Fruit fly (Drosophila melanogaster): Measurements from ENCODE around the gene RabGGTb.

RabGGTb gene

dm6 chr2L:2872309-2872932 lies 6.5 kb upstream of the RabGGTb start (continued):
- TF ChIP-seq CG5953 (GFP tag; IDR thresholded peaks at IDR 0.05) (no peak), CG12155 (GFP tag; optimal IDR thresholded peaks at IDR 0.05) (no peak), CG11398 (GFP tag; optimal IDR thresholded peaks at IDR 0.05) (no peak), schlank (tag; optimal IDR thresholded peaks at IDR 0.05) (no peak), HHEX (GFP tag; optimal IDR thresholded peaks at IDR 0.05) (peak; percentile 40), CG2202 (tag; optimal IDR thresholded peaks at IDR 0.05) (no peak), sc (optimal IDR thresholded peaks at IDR 0.05) (no peak), sc (GFP tag; optimal IDR thresholded peaks at IDR 0.05) (no peak), Oli (tag; optimal IDR thresholded peaks at IDR 0.05) (peak; percentile 30), CG3838 (GFP tag; optimal IDR thresholded peaks at IDR 0.05) (no peak), Atf-2 (GFP tag; optimal IDR thresholded peaks at IDR 0.05) (no peak), Trl (optimal IDR thresholded peaks at IDR 0.05) (no peak), Trl (GFP tag; optimal IDR thresholded peaks at IDR 0.05) (no peak), pho (GFP tag; optimal IDR thresholded peaks at IDR 0.05) (no peak), Eip74EF (GFP tag; optimal IDR thresholded peaks at IDR 0.05) (peak in 1 of 2 experiments; percentile 85), Rx (GFP tag; IDR thresholded peaks at IDR 0.05) (no peak), CG17385 (GFP tag; optimal IDR thresholded peaks at IDR 0.05) (peak; percentile 30), CG10431 (GFP tag; optimal IDR thresholded peaks at IDR 0.05) (no peak), CG9437 (GFP tag; optimal IDR thresholded peaks at IDR 0.05) (peak; percentile 34), Oaz (GFP tag; IDR thresholded peaks at IDR 0.05) (0 out of 2 replicates have a peak, but pooled peaks have one; percentile 17), CG13296 (GFP tag; optimal IDR thresholded peaks at IDR 0.05) (peak; percentile 55), CG9797 (GFP tag; optimal IDR thresholded peaks at IDR 0.05) (no peak), CG2678 (tag; optimal IDR thresholded peaks at IDR 0.05) (peak; percentile 69), CG31224 (GFP tag; IDR thresholded peaks at IDR 0.05) (no peak), crp (GFP tag; optimal IDR thresholded peaks at IDR 0.05) (peak in 1 of 2 experiments; percentile 34), CG30403 (GFP tag; optimal IDR thresholded peaks at IDR 0.05) (no peak), sqz (GFP tag; optimal IDR thresholded peaks at IDR 0.05) (peak; percentile 63), CG1832 (GFP tag; optimal IDR thresholded peaks at IDR 0.05) (no peak), bsh (GFP tag; optimal IDR thresholded peaks at IDR 0.05) (no peak), H15 (GFP tag; IDR thresholded peaks at IDR 0.05) (no peak), sisA (GFP tag; IDR thresholded peaks at IDR 0.05) (peak; percentile 9; the same call in 1 of the 2 replicates), CG9817 (tag; optimal IDR thresholded peaks at IDR 0.05) (no peak), trh (GFP tag; optimal IDR thresholded peaks at IDR 0.05) (no peak), scrt (GFP tag; optimal IDR thresholded peaks at IDR 0.05) (no peak), CG12299 (tag; optimal IDR thresholded peaks at IDR 0.05) (no peak), CG33213 (GFP tag; optimal IDR thresholded peaks at IDR 0.05) (no peak), CG2116 (GFP tag; optimal IDR thresholded peaks at IDR 0.05) (no peak), CoRest (tag; optimal IDR thresholded peaks at IDR 0.05) (peak; percentile 55), CG34376 (GFP tag; optimal IDR thresholded peaks at IDR 0.05) (peak; percentile 74), HLHmδ (GFP tag; optimal IDR thresholded peaks at IDR 0.05) (no peak), ham (GFP tag; IDR thresholded peaks at IDR 0.05) (no peak), lmd (GFP tag; IDR thresholded peaks at IDR 0.05) (peak; percentile 59), Fer2 (tag; optimal IDR thresholded peaks at IDR 0.05) (no peak), ci (GFP tag; IDR thresholded peaks at IDR 0.05) (0 out of 3 replicates have a peak, but pooled peaks have one; percentile 47), CG1233 (GFP tag; optimal IDR thresholded peaks at IDR 0.05) (no peak), CG8281 (tag; optimal IDR thresholded peaks at IDR 0.05) (no peak), CG4730 (GFP tag; IDR thresholded peaks at IDR 0.05) (peak; percentile 45; the same call in 1 of the 2 replicates), CG10543 (GFP tag; optimal IDR thresholded peaks at IDR 0.05) (peak; percentile 29), sug (tag; optimal IDR thresholded peaks at IDR 0.05) (peak; percentile 55), btn (GFP tag; optimal IDR thresholded peaks at IDR 0.05) (no peak)

Data from whole organism, embryonic.